Worm (Caenorhabditis elegans) whole organism, early embryonic: ENCODE results near the gene bath-30.

Source experiments
- B0310.2 ChIP-seq: sonication (generic microtip); optimal IDR thresholded peaks from 2 replicates; lab custom pipeline; 2016; ENCODE audit warnings: mild to moderate bottlenecking, missing genetic modification characterization, missing compliant biosample characterization
- F13C5.2 ChIP-seq: sonication (generic microtip); optimal IDR thresholded peaks from 2 replicates; lab custom pipeline; 2017; ENCODE audit warnings: mild to moderate bottlenecking, missing genetic modification characterization, inconsistent platforms, missing compliant biosample characterization
- aly-1 ChIP-seq: sonication (generic microtip); optimal IDR thresholded peaks from 2 replicates; lab custom pipeline; 2016; ENCODE audit warnings: missing genetic modification characterization, missing compliant biosample characterization
- ama-1 ChIP-seq: fragments of 150-350 bp; optimal IDR thresholded peaks from 2 replicates; lab custom pipeline; 2014
- ceh-13 ChIP-seq: fragments of 200-800 bp; sonication (Bioruptor generic); optimal IDR thresholded peaks from 2 replicates; lab custom pipeline; 2018; ENCODE audit warnings: mild to moderate bottlenecking, missing genetic modification characterization, missing compliant biosample characterization
- ceh-36 ChIP-seq: sonication (generic microtip); optimal IDR thresholded peaks from 2 replicates; lab custom pipeline; 2016; ENCODE audit warnings: missing genetic modification characterization, inconsistent platforms, missing compliant biosample characterization
- flt-1 ChIP-seq: fragments of 200-800 bp; sonication (Bioruptor generic); IDR thresholded peaks from 2 replicates; pipeline ENCODE4 v1.3.6; 2022; ENCODE audit warnings: missing genetic modification characterization, missing compliant biosample characterization
- hmbx-1 ChIP-seq: sonication (generic microtip); optimal IDR thresholded peaks from 2 replicates; lab custom pipeline; 2016; ENCODE audit warnings: mild to moderate bottlenecking, missing genetic modification characterization, missing compliant biosample characterization
- hmg-4 ChIP-seq: fragments of 200-800 bp; sonication (Bioruptor generic); optimal IDR thresholded peaks from 2 replicates; lab custom pipeline; 2018; ENCODE audit warnings: mild to moderate bottlenecking, missing genetic modification characterization, missing compliant biosample characterization
- hnd-1 ChIP-seq: sonication (generic microtip); optimal IDR thresholded peaks from 2 replicates; lab custom pipeline; 2016; ENCODE audit warnings: missing genetic modification characterization, missing compliant biosample characterization
- pes-1 ChIP-seq: fragments of 200-800 bp; sonication (Bioruptor generic); IDR thresholded peaks from 2 replicates; pipeline ENCODE4 v1.3.6; 2022; ENCODE audit warnings: missing genetic modification reagents, missing genetic modification characterization, missing compliant biosample characterization
- scrt-1 ChIP-seq: fragments of 200-800 bp; sonication (Bioruptor generic); IDR thresholded peaks from 2 replicates; pipeline ENCODE4 v1.3.6; 2022; ENCODE audit warnings: missing genetic modification characterization, missing compliant biosample characterization
- sea-1 ChIP-seq: fragments of 200-800 bp; sonication (Bioruptor generic); conservative IDR thresholded peaks from 2 replicates; pipeline ENCODE4 v1.3.6; 2022; ENCODE audit warnings: missing genetic modification characterization, missing compliant biosample characterization
- tbx-11 ChIP-seq: fragments of 200-800 bp; sonication (Bioruptor generic); IDR thresholded peaks from 2 replicates; pipeline ENCODE4 v1.3.6; 2022; ENCODE audit warnings: missing genetic modification characterization, missing compliant biosample characterization

ce11 chrII:3373875-3374274 is 27.7 kb upstream of the bath-30 start:
- TF ChIP-seq sea-1 (no peak), ceh-13 (GFP tag; lab: Kevin White, UChicago) (no peak), ceh-36 (tag; lab: Kevin White, UChicago) (no peak), B0310.2 (tag; lab: Kevin White, UChicago) (no peak), aly-1 (tag; lab: Kevin White, UChicago) (no peak), ama-1 (lab: Kevin White, UChicago) (no peak), hmg-4 (no peak), hnd-1 (tag; lab: Kevin White, UChicago) (no peak), tbx-11 (GFP tag; lab: Robert Waterston, UW) (no peak), pes-1 (GFP tag; lab: Robert Waterston, UW) (no peak), F13C5.2 (tag; lab: Kevin White, UChicago) (no peak), scrt-1 (GFP tag; lab: Robert Waterston, UW) (no peak), flt-1 (no peak), hmbx-1 (tag; lab: Kevin White, UChicago) (no peak)
